Worm (Caenorhabditis elegans) whole organism, young adult: ENCODE results near the gene plpr-1.

Experiments used
- C06A6.2 ChIP-seq: fragments of 200-800 bp; sonication (Bioruptor generic); conservative IDR thresholded peaks from 2 replicates; pipeline ENCODE4 v1.3.6; 2022; ENCODE audit warnings: missing genetic modification characterization, missing compliant biosample characterization
- F37B4.10 ChIP-seq: fragments of 200-800 bp; sonication (Bioruptor generic); IDR thresholded peaks from 2 replicates; pipeline ENCODE4 v1.3.6; 2022; ENCODE audit warnings: missing genetic modification characterization, missing compliant biosample characterization
- F49E8.2 ChIP-seq: sonication (generic microtip); optimal IDR thresholded peaks from 3 replicates; lab custom pipeline; 2017; ENCODE audit warnings: missing genetic modification characterization, mild to moderate bottlenecking, missing compliant biosample characterization, antibody characterized with exemption, moderate library complexity; ENCODE audit not compliant: insufficient read depth
- nhr-90 ChIP-seq: sonication (generic microtip); optimal IDR thresholded peaks from 2 replicates; lab custom pipeline; 2016; ENCODE audit warnings: missing genotype, mild to moderate bottlenecking, missing genetic modification characterization, missing compliant biosample characterization
- unc-62 ChIP-seq: fragments of 150-350 bp; optimal IDR thresholded peaks from 2 replicates; lab custom pipeline; 2014; ENCODE audit warnings: missing biosample characterization, missing genetic modification reagents, missing genetic modification characterization
- ztf-3 ChIP-seq: fragments of 200-800 bp; sonication (Bioruptor generic); optimal IDR thresholded peaks from 2 replicates; lab custom pipeline; 2018; ENCODE audit warnings: mild to moderate bottlenecking, missing genetic modification characterization, missing compliant biosample characterization
- ztf-6 ChIP-seq: fragments of 200-800 bp; sonication (Bioruptor generic); IDR thresholded peaks from 2 replicates; pipeline ENCODE4 v1.3.6; 2022; ENCODE audit warnings: missing genetic modification reagents, missing genetic modification characterization, missing compliant biosample characterization

- TF ChIP-seq F49E8.2 (no peak), C06A6.2 (GFP tag; lab: Robert Waterston, UW) (no peak), F37B4.10 (GFP tag; lab: Robert Waterston, UW) (no peak), ztf-6 (no peak), unc-62 (GFP tag; lab: Kevin White, UChicago) (no peak), nhr-90 (tag; lab: Kevin White, UChicago) (no peak), ztf-3 (GFP tag; lab: Kevin White, UChicago) (no peak)
Measured at ce11 chrII:11202581-11203271, 19.4 kb upstream of the plpr-1 start, which contains the start of gene srap-1.
